Worm (Caenorhabditis elegans) whole organism, L3 larva: ENCODE measurements around the gene C50H2.5.

Experiments used
- ceh-82 ChIP-seq: fragments of 150-350 bp; optimal IDR thresholded peaks from 2 replicates; lab custom pipeline; 2014; ENCODE audit warnings: missing biosample characterization, missing genetic modification characterization
- fos-1 ChIP-seq: fragments of 150-350 bp; optimal IDR thresholded peaks from 2 replicates; lab custom pipeline; 2014; ENCODE audit warnings: missing biosample characterization, missing genetic modification characterization
- lin-15B ChIP-seq: fragments of 150-350 bp; optimal IDR thresholded peaks from 2 replicates; lab custom pipeline; 2014; ENCODE audit warnings: missing biosample characterization, missing genetic modification characterization
- nhr-23 ChIP-seq: fragments of 150-350 bp; optimal IDR thresholded peaks from 2 replicates; lab custom pipeline; 2014; ENCODE audit warnings: missing biosample characterization, missing genetic modification reagents, missing genetic modification characterization
- nhr-237 ChIP-seq: fragments of 150-350 bp; optimal IDR thresholded peaks from 2 replicates; lab custom pipeline; 2014; ENCODE audit warnings: missing biosample characterization, missing genetic modification characterization
- nhr-77 ChIP-seq: fragments of 150-350 bp; optimal IDR thresholded peaks from 2 replicates; lab custom pipeline; 2014; ENCODE audit warnings: missing biosample characterization, missing genetic modification characterization
- tbx-2 ChIP-seq: sonication (generic microtip); optimal IDR thresholded peaks from 2 replicates; lab custom pipeline; 2016; ENCODE audit warnings: mild to moderate bottlenecking, missing genetic modification characterization, missing compliant biosample characterization
- unc-39 ChIP-seq: sonication (generic microtip); optimal IDR thresholded peaks from 4 replicates; lab custom pipeline; 2017; ENCODE audit warnings: missing biosample characterization, missing genetic modification characterization
- zag-1 ChIP-seq: fragments of 150-350 bp; optimal IDR thresholded peaks from 2 replicates; lab custom pipeline; 2014; ENCODE audit warnings: missing biosample characterization, missing genetic modification characterization
- ztf-11 ChIP-seq: fragments of 150-350 bp; optimal IDR thresholded peaks from 2 replicates; lab custom pipeline; 2014; ENCODE audit warnings: missing biosample characterization, missing genetic modification characterization
- ztf-4 ChIP-seq: fragments of 150-350 bp; optimal IDR thresholded peaks from 2 replicates; lab custom pipeline; 2014; ENCODE audit warnings: missing biosample characterization, missing genetic modification characterization

DNA sequence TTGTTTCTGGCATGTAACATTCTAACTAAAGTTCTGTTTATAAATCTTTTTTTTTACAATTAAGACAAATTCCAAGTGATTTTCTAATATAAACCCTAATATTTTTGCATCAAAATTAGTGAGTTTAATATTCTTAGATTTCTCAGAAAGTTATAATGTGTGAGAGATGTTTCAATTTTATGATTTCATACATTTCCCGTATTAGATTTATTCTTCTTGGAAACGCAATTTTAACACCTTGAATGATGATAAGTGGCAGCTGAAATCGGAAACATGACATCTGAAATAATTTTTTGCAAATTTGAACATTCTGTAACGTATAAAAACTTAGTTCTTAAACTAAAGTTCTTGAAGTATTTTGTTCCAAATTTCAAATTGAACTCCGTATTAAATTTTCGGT, 17.4 kb upstream of the C50H2.5 start:
- TF ChIP-seq ceh-82 (tag; lab: Kevin White, UChicago) (no peak), nhr-77 (no peak), nhr-237 (tag; lab: Kevin White, UChicago) (no peak), zag-1 (tag; lab: Kevin White, UChicago) (no peak), tbx-2 (tag; lab: Kevin White, UChicago) (no peak), unc-39 (tag; lab: Kevin White, UChicago) (no peak), ztf-11 (no peak), fos-1 (tag; lab: Kevin White, UChicago) (no peak), nhr-23 (no peak), lin-15B (tag; lab: Kevin White, UChicago) (no peak), ztf-4 (tag; lab: Kevin White, UChicago) (no peak)
